Fruit fly (Drosophila melanogaster) whole organism, embryonic: ENCODE results near the gene Ufsp2.

Experiments used
- Asciz ChIP-seq: fragments of 200-800 bp; sonication (Bioruptor generic); optimal IDR thresholded peaks from 2 replicates; lab custom pipeline; 2017; ENCODE audit warnings: missing biosample characterization, mild to moderate bottlenecking, missing genetic modification characterization, missing genetic modification reagents
- Bteb2 ChIP-seq: fragments of 200-800 bp; sonication (Bioruptor generic); optimal IDR thresholded peaks from 2 replicates; lab custom pipeline; 2016; ENCODE audit warnings: missing biosample characterization, missing genetic modification characterization
- CG10209 ChIP-seq: fragments of 200-800 bp; sonication (Bioruptor generic); optimal IDR thresholded peaks from 3 replicates; lab custom pipeline; 2017; ENCODE audit warnings: missing biosample characterization, mild to moderate bottlenecking, missing genetic modification characterization, missing genetic modification reagents
- CG12155 ChIP-seq: fragments of 200-800 bp; sonication (Bioruptor generic); optimal IDR thresholded peaks from 3 replicates; lab custom pipeline; 2016; ENCODE audit warnings: missing biosample characterization, missing genetic modification characterization
- CG14050 ChIP-seq: fragments of 200-800 bp; sonication (Bioruptor generic); IDR thresholded peaks from 3 replicates; pipeline ENCODE4 v1.3.6; 2022; ENCODE audit warnings: missing biosample characterization, missing genetic modification characterization
- CG14710 ChIP-seq: fragments of 200-800 bp; sonication (Bioruptor generic); optimal IDR thresholded peaks from 3 replicates; lab custom pipeline; 2019; ENCODE audit warnings: missing biosample characterization, mild to moderate bottlenecking, missing genetic modification characterization, moderate library complexity
- CG14965 ChIP-seq: fragments of 200-800 bp; sonication (Bioruptor generic); optimal IDR thresholded peaks from 2 replicates; lab custom pipeline; 2016; ENCODE audit warnings: missing biosample characterization, missing genetic modification characterization, borderline replicate concordance
- CG15479 ChIP-seq: fragments of 200-800 bp; sonication (Bioruptor generic); optimal IDR thresholded peaks from 3 replicates; lab custom pipeline; 2019; ENCODE audit warnings: missing biosample characterization, mild to moderate bottlenecking, missing genetic modification characterization, moderate library complexity
- CG17385 ChIP-seq: fragments of 200-800 bp; sonication (Bioruptor generic); optimal IDR thresholded peaks from 3 replicates; lab custom pipeline; 2018; ENCODE audit warnings: missing biosample characterization, mild to moderate bottlenecking, missing genetic modification characterization
- CG18011 ChIP-seq: fragments of 200-800 bp; sonication (Bioruptor generic); optimal IDR thresholded peaks from 2 replicates; lab custom pipeline; 2017; ENCODE audit warnings: missing biosample characterization, missing genetic modification characterization, mild to moderate bottlenecking, moderate library complexity, missing genotype
- CG31388 ChIP-seq: fragments of 200-800 bp; sonication (Bioruptor generic); optimal IDR thresholded peaks from 2 replicates; lab custom pipeline; 2016; ENCODE audit warnings: missing biosample characterization, missing genetic modification characterization
- CG32772 ChIP-seq: fragments of 200-800 bp; sonication (Bioruptor generic); IDR thresholded peaks from 2 replicates; pipeline ENCODE4 v1.3.6; 2022; ENCODE audit warnings: missing biosample characterization, missing genetic modification characterization
- CG3281 ChIP-seq: fragments of 200-800 bp; sonication (Bioruptor generic); optimal IDR thresholded peaks from 3 replicates; lab custom pipeline; 2017; ENCODE audit warnings: missing biosample characterization, mild to moderate bottlenecking, missing genetic modification characterization
- CG34376 ChIP-seq: fragments of 200-800 bp; sonication (Bioruptor generic); optimal IDR thresholded peaks from 2 replicates; lab custom pipeline; 2018; ENCODE audit warnings: missing biosample characterization, mild to moderate bottlenecking, missing genetic modification characterization
- CG4360 ChIP-seq: fragments of 200-800 bp; sonication (Bioruptor generic); IDR thresholded peaks from 2 replicates; pipeline ENCODE4 v1.3.6; 2022; ENCODE audit warnings: missing biosample characterization, missing genetic modification characterization
- CG6254 ChIP-seq: fragments of 200-800 bp; sonication (Bioruptor generic); optimal IDR thresholded peaks from 3 replicates; lab custom pipeline; 2017; ENCODE audit warnings: mild to moderate bottlenecking, missing biosample characterization, missing genetic modification reagents, missing genetic modification characterization
- CG7928 ChIP-seq: fragments of 200-800 bp; sonication (Bioruptor generic); optimal IDR thresholded peaks from 2 replicates; lab custom pipeline; 2017; ENCODE audit warnings: missing biosample characterization, mild to moderate bottlenecking, missing genetic modification characterization
- CG7963 ChIP-seq: fragments of 200-800 bp; sonication (Bioruptor generic); IDR thresholded peaks from 3 replicates; pipeline ENCODE4 v1.3.6; 2022; ENCODE audit warnings: missing biosample characterization, missing genetic modification characterization; ENCODE audit not compliant: partially characterized antibody
- CG8281 ChIP-seq: fragments of 200-800 bp; sonication (Bioruptor generic); optimal IDR thresholded peaks from 2 replicates; lab custom pipeline; 2018; ENCODE audit warnings: missing biosample characterization, mild to moderate bottlenecking, missing genetic modification characterization, moderate library complexity
- Camta ChIP-seq: fragments of 200-800 bp; sonication (Bioruptor generic); optimal IDR thresholded peaks from 2 replicates; lab custom pipeline; 2016; ENCODE audit warnings: missing biosample characterization, missing genetic modification characterization
- D19B ChIP-seq: fragments of 200-800 bp; sonication (Bioruptor generic); optimal IDR thresholded peaks from 2 replicates; lab custom pipeline; 2017; ENCODE audit warnings: missing biosample characterization, mild to moderate bottlenecking, missing genetic modification characterization
- Hand ChIP-seq: fragments of 200-800 bp; sonication (Bioruptor generic); optimal IDR thresholded peaks from 2 replicates; lab custom pipeline; 2017; ENCODE audit warnings: mild to moderate bottlenecking, missing biosample characterization, missing genetic modification reagents, missing genetic modification characterization
- Hr51 ChIP-seq, 2 experiments: fragments of 200-800 bp; sonication (Bioruptor generic); optimal IDR thresholded peaks; 2 replicates in 1 of 2; 3 replicates in 1 of 2; lab custom pipeline; 2016 to 2018; ENCODE audit warnings: missing biosample characterization in 2 of 2, missing genetic modification characterization in 2 of 2, mild to moderate bottlenecking in 1 of 2, moderate library complexity in 1 of 2
- Lpt ChIP-seq: fragments of >200 bp; optimal IDR thresholded peaks from 2 replicates; lab custom pipeline; 2018; ENCODE audit warnings: missing biosample characterization, missing genetic modification characterization
- NK7.1 ChIP-seq: fragments of 200-800 bp; sonication (Bioruptor generic); optimal IDR thresholded peaks from 3 replicates; lab custom pipeline; 2016; ENCODE audit warnings: missing biosample characterization, missing genetic modification characterization
- Sry-β ChIP-seq: fragments of 200-800 bp; sonication (Bioruptor generic); optimal IDR thresholded peaks from 2 replicates; lab custom pipeline; 2018; ENCODE audit warnings: missing biosample characterization, mild to moderate bottlenecking, missing genetic modification characterization, moderate library complexity
- chinmo ChIP-seq: fragments of 200-800 bp; sonication (Bioruptor generic); IDR thresholded peaks from 4 replicates; pipeline ENCODE4 v1.3.6; 2022; ENCODE audit warnings: missing biosample characterization, missing genetic modification characterization; ENCODE audit not compliant: partially characterized antibody
- corto ChIP-seq: fragments of 200-800 bp; sonication (Bioruptor generic); optimal IDR thresholded peaks from 2 replicates; lab custom pipeline; 2016; ENCODE audit warnings: missing biosample characterization, mild to moderate bottlenecking, missing genetic modification characterization, moderate library complexity
- crc ChIP-seq: fragments of 200-800 bp; sonication (Bioruptor generic); optimal IDR thresholded peaks from 2 replicates; lab custom pipeline; 2016; ENCODE audit warnings: missing biosample characterization, missing genetic modification characterization
- crp ChIP-seq, 2 experiments: fragments of 200-800 bp; sonication (Bioruptor generic); optimal IDR thresholded peaks; 2 replicates in 1 of 2; 3 replicates in 1 of 2; lab custom pipeline; 2017; ENCODE audit warnings: missing biosample characterization in 2 of 2, missing genetic modification characterization in 2 of 2, mild to moderate bottlenecking in 1 of 2, moderate library complexity in 1 of 2
- dysf ChIP-seq: fragments of 200-800 bp; sonication (Bioruptor generic); IDR thresholded peaks from 3 replicates; pipeline ENCODE4 v1.3.6; 2022; ENCODE audit warnings: missing biosample characterization, missing genetic modification characterization
- fd64A ChIP-seq: fragments of 200-800 bp; sonication (Bioruptor generic); optimal IDR thresholded peaks from 3 replicates; lab custom pipeline; 2018; ENCODE audit warnings: missing biosample characterization, mild to moderate bottlenecking, missing genetic modification characterization
- ftz-f1 ChIP-seq: fragments of 200-800 bp; sonication (Bioruptor generic); optimal IDR thresholded peaks from 2 replicates; lab custom pipeline; 2016; ENCODE audit warnings: missing biosample characterization, missing genetic modification characterization
- gro ChIP-seq: fragments of 200-800 bp; sonication (Bioruptor generic); optimal IDR thresholded peaks from 2 replicates; lab custom pipeline; 2016; ENCODE audit warnings: missing biosample characterization, missing genetic modification characterization
- hkb ChIP-seq, 2 experiments: fragments of 200-800 bp in 1 of 2; fragments of >200 bp in 1 of 2; sonication (Bioruptor generic) in 1 of 2; IDR thresholded peaks in 1 of 2; optimal IDR thresholded peaks in 1 of 2; 2 replicates each; pipeline versions ENCODE4 v1.3.6 to Lab custom; 2017 to 2022; ENCODE audit warnings: missing biosample characterization in 1 of 2, missing genetic modification characterization in 1 of 2
- lilli ChIP-seq: fragments of 200-800 bp; sonication (Bioruptor generic); optimal IDR thresholded peaks from 3 replicates; lab custom pipeline; 2016; ENCODE audit warnings: missing biosample characterization, missing genetic modification characterization
- lola ChIP-seq, 3 experiments: fragments of >200 bp in 2 of 3; fragments of 200-800 bp in 1 of 3; sonication (Bioruptor generic) in 1 of 3; optimal IDR thresholded peaks; 2 replicates each; lab custom pipeline; 2017 to 2019; ENCODE audit warnings: missing biosample characterization in 3 of 3, missing genetic modification characterization in 3 of 3, mild to moderate bottlenecking in 1 of 3, moderate library complexity in 1 of 3
- org-1 ChIP-seq: fragments of 200-800 bp; sonication (Bioruptor generic); optimal IDR thresholded peaks from 2 replicates; lab custom pipeline; 2017; ENCODE audit warnings: missing biosample characterization, missing genetic modification characterization
- pho ChIP-seq: fragments of 200-800 bp; sonication (Bioruptor generic); optimal IDR thresholded peaks from 2 replicates; lab custom pipeline; 2016; ENCODE audit warnings: missing biosample characterization, missing genetic modification characterization
- sima ChIP-seq: fragments of 200-800 bp; sonication (Bioruptor generic); optimal IDR thresholded peaks from 2 replicates; lab custom pipeline; 2016; ENCODE audit warnings: missing biosample characterization, missing genetic modification characterization
- slbo ChIP-seq: fragments of 200-800 bp; sonication (Bioruptor generic); IDR thresholded peaks from 2 replicates; pipeline ENCODE4 v1.3.6; 2022; ENCODE audit warnings: missing biosample characterization, missing genetic modification characterization
- sna ChIP-seq: fragments of 200-800 bp; sonication (Bioruptor generic); IDR thresholded peaks from 2 replicates; pipeline ENCODE4 v1.3.6; 2022; ENCODE audit warnings: missing biosample characterization, missing genetic modification characterization; ENCODE audit not compliant: partially characterized antibody
- sob ChIP-seq: fragments of 200-800 bp; sonication (Bioruptor generic); IDR thresholded peaks from 2 replicates; pipeline ENCODE4 v1.3.6; 2022; ENCODE audit warnings: missing biosample characterization, missing genetic modification characterization
- sug ChIP-seq: fragments of 200-800 bp; optimal IDR thresholded peaks from 2 replicates; lab custom pipeline; 2019; ENCODE audit warnings: missing biosample characterization, mild to moderate bottlenecking, missing genetic modification characterization, moderate library complexity
- tll ChIP-seq, 2 experiments: fragments of 200-800 bp in 1 of 2; fragments of >200 bp in 1 of 2; sonication (Bioruptor generic) in 1 of 2; optimal IDR thresholded peaks; 2 replicates each; lab custom pipeline; 2017 to 2019; ENCODE audit warnings: missing biosample characterization in 2 of 2, missing genetic modification characterization in 2 of 2, mild to moderate bottlenecking in 1 of 2, moderate library complexity in 1 of 2
- unpg ChIP-seq: fragments of 200-800 bp; sonication (Bioruptor generic); optimal IDR thresholded peaks from 3 replicates; lab custom pipeline; 2018; ENCODE audit warnings: missing biosample characterization, mild to moderate bottlenecking, missing genetic modification characterization, moderate library complexity
- vfl ChIP-seq: fragments of 200-800 bp; sonication (Bioruptor generic); optimal IDR thresholded peaks from 2 replicates; lab custom pipeline; 2016; ENCODE audit warnings: missing biosample characterization, missing genetic modification characterization

The Ufsp2 gene

DNA sequence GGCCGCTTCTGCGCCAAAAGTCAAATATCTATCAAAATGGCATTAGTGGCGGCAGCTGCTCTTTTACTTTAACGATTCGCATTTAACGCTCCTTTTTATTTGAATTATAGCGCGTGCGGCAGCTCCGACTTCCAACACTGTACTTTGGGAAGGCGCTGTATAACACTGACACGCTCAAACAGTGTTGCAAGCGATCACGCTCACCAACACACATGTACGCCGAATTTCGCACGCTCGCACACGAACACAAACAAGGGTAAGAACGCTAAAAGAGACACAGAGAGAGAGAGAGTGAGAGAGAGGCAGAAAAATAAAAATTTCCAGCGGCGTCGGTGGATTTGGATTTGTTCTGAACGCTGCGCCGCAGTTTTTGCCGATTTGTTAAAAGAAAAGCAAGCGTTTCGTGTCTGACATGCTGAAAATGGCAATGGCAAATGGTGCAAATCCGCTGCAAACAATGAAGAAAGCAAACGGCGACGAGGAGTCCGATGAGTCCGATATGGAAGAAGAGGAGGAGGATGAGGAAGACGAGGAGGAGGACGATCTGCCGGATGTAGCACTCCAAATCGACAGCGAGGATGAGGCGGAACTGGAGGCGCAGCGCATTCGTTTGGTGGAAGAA lies 43.4 kb downstream of the Ufsp2 start, which contains the start of gene Phs (continued):
- TF ChIP-seq CG10209 (GFP tag; lab: Kevin White, UChicago) (peak; percentile 80), sima (GFP tag; lab: Kevin White, UChicago) (peak; percentile 21), pho (GFP tag; lab: Kevin White, UChicago) (peak; percentile 76), sug (tag; lab: Kevin White, UChicago) (peak; percentile 59), crc (peak; percentile 77), Hr51 (GFP tag; optimal IDR thresholded peaks at IDR 0.05; lab: Kevin White, UChicago) (peak; percentile 4 to 91), D19B (GFP tag; lab: Kevin White, UChicago) (peak; percentile 56), CG12155 (GFP tag; lab: Kevin White, UChicago) (peak; percentile 88), hkb (optimal IDR thresholded peaks at IDR 0.05; lab: Kevin White, UChicago) (no peak), hkb (GFP tag; IDR thresholded peaks at IDR 0.05; lab: Robert Waterston, UW) (peak; percentile 54), org-1 (GFP tag; lab: Kevin White, UChicago) (peak; percentile 70), CG7928 (GFP tag; lab: Kevin White, UChicago) (peak; percentile 36), unpg (GFP tag; lab: Kevin White, UChicago) (peak; percentile 43), CG8281 (tag; lab: Kevin White, UChicago) (no peak), NK7.1 (GFP tag; lab: Kevin White, UChicago) (peak; percentile 80), vfl (peak; percentile 90), gro (GFP tag; lab: Kevin White, UChicago) (peak; percentile 88), CG34376 (GFP tag; lab: Kevin White, UChicago) (peak; percentile 63), corto (GFP tag; lab: Kevin White, UChicago) (peak; percentile 59), CG14050 (GFP tag; lab: Robert Waterston, UW) (peak; percentile 67), lola (GFP tag; optimal IDR thresholded peaks at IDR 0.05; lab: Kevin White, UChicago) (peak in 1 of 3 experiments; percentile 30), CG7963 (no peak), fd64A (GFP tag; lab: Kevin White, UChicago) (peak; percentile 55), CG32772 (GFP tag; lab: Robert Waterston, UW) (peak; percentile 64; the same call in 1 of the 2 replicates), CG15479 (peak; percentile 20), lilli (GFP tag; lab: Kevin White, UChicago) (peak; percentile 85), sna (GFP tag; lab: Robert Waterston, UW) (peak; percentile 14; the same call in 1 of the 2 replicates), CG14710 (tag; lab: Kevin White, UChicago) (peak; percentile 75), CG3281 (GFP tag; lab: Kevin White, UChicago) (peak; percentile 56), CG4360 (GFP tag; lab: Robert Waterston, UW) (no peak), sob (GFP tag; lab: Robert Waterston, UW) (peak; percentile 96), Bteb2 (GFP tag; lab: Kevin White, UChicago) (peak; percentile 71), slbo (GFP tag; lab: Robert Waterston, UW) (peak; percentile 94), CG18011 (GFP tag; lab: Kevin White, UChicago) (peak; percentile 56), ftz-f1 (GFP tag; lab: Kevin White, UChicago) (peak; percentile 73), Camta (GFP tag; lab: Kevin White, UChicago) (peak; percentile 78), dysf (GFP tag; lab: Robert Waterston, UW) (peak; percentile 70), Asciz (peak; percentile 47), chinmo (peak; percentile 82; the same call in 1 of the 4 replicates), CG14965 (GFP tag; lab: Kevin White, UChicago) (peak; percentile 52), Sry-β (GFP tag; lab: Kevin White, UChicago) (no peak), CG6254 (GFP tag; lab: Kevin White, UChicago) (peak; percentile 58), CG31388 (GFP tag; lab: Kevin White, UChicago) (peak; percentile 44), crp (GFP tag; optimal IDR thresholded peaks at IDR 0.05; lab: Kevin White, UChicago) (peak in 1 of 2 experiments; percentile 35), Lpt (GFP tag; lab: Kevin White, UChicago) (no peak), Hand (GFP tag; lab: Kevin White, UChicago) (no peak), CG17385 (GFP tag; lab: Kevin White, UChicago) (peak; percentile 55), tll (GFP tag; optimal IDR thresholded peaks at IDR 0.05; lab: Kevin White, UChicago) (no peak)
